Fruit fly (Drosophila melanogaster) whole organism, prepupa: ENCODE data around the gene Bx.

Source experiments
- Blimp-1 ChIP-seq: fragments of 200-800 bp; sonication (Bioruptor generic); optimal IDR thresholded peaks from 3 replicates; lab custom pipeline; 2017; ENCODE audit warnings: missing biosample characterization, missing genetic modification characterization, mild to moderate bottlenecking, moderate library complexity, missing genetic modification reagents
- CG10631 ChIP-seq: fragments of 200-800 bp; sonication (Bioruptor generic); optimal IDR thresholded peaks from 2 replicates; lab custom pipeline; 2016; ENCODE audit warnings: missing biosample characterization, missing genetic modification characterization
- CG10669 ChIP-seq: fragments of 200-800 bp; sonication (Bioruptor generic); optimal IDR thresholded peaks from 3 replicates; lab custom pipeline; 2018; ENCODE audit warnings: missing biosample characterization, mild to moderate bottlenecking, missing genetic modification characterization, moderate library complexity
- CG11294 ChIP-seq: fragments of 200-800 bp; sonication (Bioruptor generic); IDR thresholded peaks from 2 replicates; pipeline ENCODE4 v1.3.6; 2022; ENCODE audit warnings: missing biosample characterization, missing genetic modification characterization
- CG11762 ChIP-seq: fragments of 200-800 bp; sonication (Bioruptor generic); optimal IDR thresholded peaks from 3 replicates; lab custom pipeline; 2016; ENCODE audit warnings: missing biosample characterization, missing genetic modification characterization; ENCODE audit not compliant: insufficient read depth
- CG11902 ChIP-seq: fragments of 200-800 bp; sonication (Bioruptor generic); optimal IDR thresholded peaks from 3 replicates; lab custom pipeline; 2016; ENCODE audit warnings: missing biosample characterization, missing genetic modification characterization
- CG15336 ChIP-seq: fragments of 200-800 bp; sonication (Bioruptor generic); IDR thresholded peaks from 2 replicates; pipeline ENCODE4 v1.3.6; 2022; ENCODE audit warnings: missing biosample characterization, missing genetic modification characterization
- CG1621 ChIP-seq: fragments of 200-800 bp; sonication (Bioruptor generic); optimal IDR thresholded peaks from 3 replicates; lab custom pipeline; 2018; ENCODE audit warnings: missing biosample characterization, mild to moderate bottlenecking, missing genetic modification characterization
- CG16779 ChIP-seq: fragments of 200-800 bp; sonication (Bioruptor generic); optimal IDR thresholded peaks from 3 replicates; lab custom pipeline; 2017; ENCODE audit warnings: missing biosample characterization, mild to moderate bottlenecking, missing genetic modification characterization
- CG31627 ChIP-seq: fragments of 200-800 bp; sonication (Bioruptor generic); optimal IDR thresholded peaks from 3 replicates; lab custom pipeline; 2016; ENCODE audit warnings: missing biosample characterization, missing genetic modification characterization
- CG34406 ChIP-seq: fragments of 200-800 bp; sonication (Bioruptor generic); optimal IDR thresholded peaks from 3 replicates; lab custom pipeline; 2016; ENCODE audit warnings: missing biosample characterization, missing genetic modification characterization
- CG3919 ChIP-seq: fragments of 200-800 bp; sonication (Bioruptor generic); optimal IDR thresholded peaks from 3 replicates; lab custom pipeline; 2016; ENCODE audit warnings: missing biosample characterization, missing genetic modification characterization
- CG4318 ChIP-seq: fragments of 200-800 bp; sonication (Bioruptor generic); optimal IDR thresholded peaks from 3 replicates; lab custom pipeline; 2017; ENCODE audit warnings: missing biosample characterization, mild to moderate bottlenecking, missing genetic modification characterization
- CG6163 ChIP-seq: fragments of 200-800 bp; sonication (Bioruptor generic); IDR thresholded peaks from 3 replicates; pipeline ENCODE4 v1.3.6; 2022; ENCODE audit warnings: missing biosample characterization, missing genetic modification characterization
- CG6276 ChIP-seq: fragments of 200-800 bp; sonication (Bioruptor generic); optimal IDR thresholded peaks from 2 replicates; lab custom pipeline; 2017; ENCODE audit warnings: missing biosample characterization, mild to moderate bottlenecking, missing genetic modification characterization
- CG6792 ChIP-seq: fragments of 200-800 bp; sonication (Bioruptor generic); optimal IDR thresholded peaks from 3 replicates; lab custom pipeline; 2016; ENCODE audit warnings: missing biosample characterization, missing genetic modification characterization
- CG6808 ChIP-seq: fragments of 200-800 bp; sonication (Bioruptor generic); optimal IDR thresholded peaks from 3 replicates; lab custom pipeline; 2017; ENCODE audit warnings: missing biosample characterization, missing genetic modification characterization, mild to moderate bottlenecking, moderate library complexity, missing genetic modification reagents
- CG7368 ChIP-seq: fragments of 200-800 bp; sonication (Bioruptor generic); optimal IDR thresholded peaks from 3 replicates; lab custom pipeline; 2016; ENCODE audit warnings: missing biosample characterization, missing genetic modification characterization
- CG8319 ChIP-seq: fragments of 200-800 bp; sonication (Bioruptor generic); optimal IDR thresholded peaks from 3 replicates; lab custom pipeline; 2016; ENCODE audit warnings: missing biosample characterization, missing genetic modification characterization
- CG8632 ChIP-seq: fragments of 200-800 bp; sonication (Bioruptor generic); optimal IDR thresholded peaks from 3 replicates; lab custom pipeline; 2016; ENCODE audit warnings: missing biosample characterization, missing genetic modification characterization
- CG9139 ChIP-seq: fragments of 200-800 bp; sonication (Bioruptor generic); optimal IDR thresholded peaks from 3 replicates; lab custom pipeline; 2017; ENCODE audit warnings: missing biosample characterization, mild to moderate bottlenecking, missing genetic modification characterization
- Eip75B ChIP-seq: fragments of 200-800 bp; sonication (Bioruptor generic); optimal IDR thresholded peaks from 3 replicates; lab custom pipeline; 2016; ENCODE audit warnings: missing biosample characterization, missing genetic modification characterization
- Eip93F ChIP-seq: fragments of 200-800 bp; sonication (Bioruptor generic); optimal IDR thresholded peaks from 2 replicates; lab custom pipeline; 2016; ENCODE audit warnings: missing biosample characterization, mild to moderate bottlenecking, missing genetic modification characterization
- Ets21C ChIP-seq: fragments of 200-800 bp; sonication (Bioruptor generic); optimal IDR thresholded peaks from 3 replicates; lab custom pipeline; 2016; ENCODE audit warnings: missing biosample characterization, missing genetic modification characterization
- Ets96B ChIP-seq: fragments of 200-800 bp; optimal IDR thresholded peaks from 2 replicates; lab custom pipeline; 2019; ENCODE audit warnings: missing biosample characterization, mild to moderate bottlenecking, missing genetic modification characterization, moderate library complexity
- Gug ChIP-seq: fragments of 200-800 bp; sonication (Bioruptor generic); IDR thresholded peaks from 2 replicates; pipeline ENCODE4 v1.3.6; 2022; ENCODE audit warnings: missing biosample characterization, missing genetic modification characterization
- Hr38 ChIP-seq: sonication (Bioruptor generic); optimal IDR thresholded peaks from 2 replicates; lab custom pipeline; 2016; ENCODE audit warnings: missing biosample characterization, missing genetic modification characterization
- Hr39 ChIP-seq: fragments of 200-800 bp; sonication (Bioruptor generic); optimal IDR thresholded peaks from 2 replicates; lab custom pipeline; 2016; ENCODE audit warnings: missing biosample characterization, missing genetic modification characterization
- Hr4 ChIP-seq: fragments of 200-800 bp; sonication (Bioruptor generic); optimal IDR thresholded peaks from 3 replicates; lab custom pipeline; 2016; ENCODE audit warnings: missing biosample characterization, missing genetic modification characterization
- Lpt ChIP-seq: fragments of 200-800 bp; sonication (Bioruptor generic); optimal IDR thresholded peaks from 3 replicates; lab custom pipeline; 2016; ENCODE audit warnings: missing biosample characterization, missing genetic modification characterization
- Met ChIP-seq: fragments of 200-800 bp; sonication (Bioruptor generic); optimal IDR thresholded peaks from 3 replicates; lab custom pipeline; 2016; ENCODE audit warnings: missing biosample characterization, missing genetic modification characterization
- OdsH ChIP-seq: fragments of 200-800 bp; sonication (Bioruptor generic); optimal IDR thresholded peaks from 3 replicates; lab custom pipeline; 2016; ENCODE audit warnings: missing biosample characterization, missing genetic modification characterization
- Smox ChIP-seq: fragments of 200-800 bp; sonication (Bioruptor generic); optimal IDR thresholded peaks from 3 replicates; lab custom pipeline; 2016; ENCODE audit warnings: missing biosample characterization, missing genetic modification characterization
- Sox102F ChIP-seq: fragments of 200-800 bp; sonication (Bioruptor generic); optimal IDR thresholded peaks from 2 replicates; lab custom pipeline; 2016; ENCODE audit warnings: missing biosample characterization, mild to moderate bottlenecking, missing genetic modification characterization
- Sox14 ChIP-seq: fragments of 200-800 bp; sonication (Bioruptor generic); optimal IDR thresholded peaks from 3 replicates; lab custom pipeline; 2016; ENCODE audit warnings: missing biosample characterization, missing genetic modification characterization
- Sox15 ChIP-seq: fragments of 200-800 bp; sonication (Bioruptor generic); optimal IDR thresholded peaks from 3 replicates; lab custom pipeline; 2016; ENCODE audit warnings: missing biosample characterization, missing genetic modification characterization
- achi ChIP-seq: fragments of 200-800 bp; sonication (Bioruptor generic); optimal IDR thresholded peaks from 3 replicates; lab custom pipeline; 2016; ENCODE audit warnings: missing biosample characterization, missing genetic modification characterization
- acj6 ChIP-seq: fragments of 200-800 bp; sonication (Bioruptor generic); optimal IDR thresholded peaks from 3 replicates; lab custom pipeline; 2016; ENCODE audit warnings: missing biosample characterization, missing genetic modification characterization
- cyc ChIP-seq: fragments of 200-800 bp; sonication (Bioruptor generic); optimal IDR thresholded peaks from 3 replicates; lab custom pipeline; 2016; ENCODE audit warnings: missing biosample characterization, missing genetic modification characterization
- dac ChIP-seq: fragments of 200-800 bp; sonication (Bioruptor generic); optimal IDR thresholded peaks from 2 replicates; lab custom pipeline; 2017; ENCODE audit warnings: missing biosample characterization, mild to moderate bottlenecking, missing genetic modification characterization
- dsx ChIP-seq: fragments of 200-800 bp; optimal IDR thresholded peaks from 3 replicates; lab custom pipeline; 2019; ENCODE audit warnings: missing biosample characterization, mild to moderate bottlenecking, missing genetic modification characterization, moderate library complexity; ENCODE audit not compliant: poor library complexity, severe bottlenecking
- eg ChIP-seq: fragments of 200-800 bp; sonication (Bioruptor generic); IDR thresholded peaks from 3 replicates; pipeline ENCODE4 v1.3.6; 2022; ENCODE audit warnings: missing biosample characterization, missing genetic modification characterization
- esn ChIP-seq: fragments of 200-800 bp; sonication (Bioruptor generic); optimal IDR thresholded peaks from 2 replicates; lab custom pipeline; 2016; ENCODE audit warnings: missing biosample characterization, mild to moderate bottlenecking, missing genetic modification characterization, moderate library complexity
- fd59A ChIP-seq: fragments of 200-800 bp; sonication (Bioruptor generic); optimal IDR thresholded peaks from 2 replicates; lab custom pipeline; 2017; ENCODE audit warnings: missing biosample characterization, mild to moderate bottlenecking, missing genetic modification characterization, missing genetic modification reagents
- fd85E ChIP-seq: fragments of 200-800 bp; sonication (Bioruptor generic); optimal IDR thresholded peaks from 3 replicates; lab custom pipeline; 2016; ENCODE audit warnings: missing biosample characterization, missing genetic modification characterization
- fkh ChIP-seq: fragments of 200-800 bp; sonication (Bioruptor generic); optimal IDR thresholded peaks from 3 replicates; lab custom pipeline; 2017; ENCODE audit warnings: missing biosample characterization, mild to moderate bottlenecking, missing genetic modification characterization, moderate library complexity
- lz ChIP-seq: fragments of 200-800 bp; sonication (Bioruptor generic); optimal IDR thresholded peaks from 3 replicates; lab custom pipeline; 2016; ENCODE audit warnings: missing biosample characterization, missing genetic modification characterization
- pdm3 ChIP-seq: fragments of 200-800 bp; sonication (Bioruptor generic); optimal IDR thresholded peaks from 3 replicates; lab custom pipeline; 2016; ENCODE audit warnings: missing biosample characterization, missing genetic modification characterization
- salr ChIP-seq, 2 experiments: fragments of 200-800 bp; sonication (Bioruptor generic); optimal IDR thresholded peaks; 3 replicates each; lab custom pipeline; 2016 to 2018; ENCODE audit warnings: missing biosample characterization in 2 of 2, missing genetic modification characterization in 2 of 2, mild to moderate bottlenecking in 1 of 2
- ss ChIP-seq, 2 experiments: fragments of 200-800 bp; sonication (Bioruptor generic); optimal IDR thresholded peaks; 2 replicates in 1 of 2; 3 replicates in 1 of 2; lab custom pipeline; 2017 to 2018; ENCODE audit warnings: mild to moderate bottlenecking in 2 of 2, missing biosample characterization in 2 of 2, missing genetic modification characterization in 2 of 2, moderate library complexity in 1 of 2
- svp ChIP-seq: fragments of 200-800 bp; sonication (Bioruptor generic); peaks from one replicate; lab custom pipeline; 2016; ENCODE audit warnings: missing biosample characterization, missing genetic modification characterization
- topi ChIP-seq: fragments of 200-800 bp; sonication (Bioruptor generic); optimal IDR thresholded peaks from 3 replicates; lab custom pipeline; 2016; ENCODE audit warnings: missing biosample characterization, missing genetic modification characterization
- vri ChIP-seq: fragments of 200-800 bp; sonication (Bioruptor generic); optimal IDR thresholded peaks from 3 replicates; lab custom pipeline; 2016; ENCODE audit warnings: missing biosample characterization, mild to moderate bottlenecking, missing genetic modification characterization

Gene Bx

DNA sequence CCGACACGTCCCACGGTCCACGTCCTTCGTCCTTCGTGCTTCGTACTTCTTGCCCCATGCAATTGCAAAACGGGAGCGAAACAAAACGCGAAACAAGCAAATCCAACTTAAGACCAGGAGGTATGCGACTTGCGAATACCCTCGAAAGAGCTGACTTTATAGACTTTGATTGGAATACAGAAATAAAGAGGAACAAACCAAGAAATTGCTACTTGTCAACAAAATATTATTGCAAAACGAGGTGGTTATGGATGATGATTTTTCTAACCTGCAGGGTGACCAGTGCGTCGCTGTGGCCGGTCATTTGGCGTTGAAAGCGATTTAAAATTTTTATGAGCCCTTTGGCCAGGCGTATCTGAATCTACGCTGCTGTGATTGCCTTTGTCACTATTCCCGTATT is 98.2 kb downstream of the Bx start:
- TF ChIP-seq cyc (GFP tag; lab: Kevin White, UChicago) (peak; percentile 50), fd59A (GFP tag; lab: Kevin White, UChicago) (no peak), esn (GFP tag; lab: Kevin White, UChicago) (no peak), Sox102F (peak; percentile 29), Eip93F (GFP tag; lab: Kevin White, UChicago) (no peak), salr (GFP tag; optimal IDR thresholded peaks at IDR 0.05; lab: Kevin White, UChicago) (no peak), ss (GFP tag; optimal IDR thresholded peaks at IDR 0.05; lab: Kevin White, UChicago) (no peak), CG6808 (GFP tag; lab: Kevin White, UChicago) (peak; percentile 12), CG1621 (peak; percentile 13), fkh (GFP tag; lab: Kevin White, UChicago) (no peak), CG8319 (GFP tag; lab: Kevin White, UChicago) (no peak), CG11294 (no peak), CG10669 (peak; percentile 46), CG10631 (GFP tag; lab: Kevin White, UChicago) (peak; percentile 22), dac (GFP tag; lab: Kevin White, UChicago) (no peak), CG8632 (no peak), dsx (GFP tag; lab: Kevin White, UChicago) (no peak), Lpt (GFP tag; lab: Kevin White, UChicago) (no peak), Smox (GFP tag; lab: Kevin White, UChicago) (peak; percentile 31), vri (GFP tag; lab: Kevin White, UChicago) (no peak), CG7368 (GFP tag; lab: Kevin White, UChicago) (no peak), Hr4 (GFP tag; lab: Kevin White, UChicago) (peak; percentile 10), CG11762 (GFP tag; lab: Kevin White, UChicago) (no peak), CG15336 (GFP tag; lab: Robert Waterston, UW) (no peak), CG3919 (GFP tag; lab: Kevin White, UChicago) (peak; percentile 22), Sox14 (GFP tag; lab: Kevin White, UChicago) (no peak), CG16779 (no peak), Sox15 (peak; percentile 0), achi (GFP tag; lab: Kevin White, UChicago) (peak; percentile 20), CG6276 (no peak), lz (GFP tag; lab: Kevin White, UChicago) (peak; percentile 42), CG6163 (GFP tag; lab: Robert Waterston, UW) (peak; percentile 48; the same call in 1 of the 3 replicates), acj6 (GFP tag; lab: Kevin White, UChicago) (peak; percentile 38), Gug (GFP tag; lab: Robert Waterston, UW) (no peak), Met (peak; percentile 44), fd85E (GFP tag; lab: Kevin White, UChicago) (no peak), CG4318 (GFP tag; lab: Kevin White, UChicago) (no peak), CG31627 (GFP tag; lab: Kevin White, UChicago) (peak; percentile 49), OdsH (GFP tag; lab: Kevin White, UChicago) (peak; percentile 22), CG9139 (GFP tag; lab: Kevin White, UChicago) (no peak), CG6792 (GFP tag; lab: Kevin White, UChicago) (peak; percentile 27), topi (GFP tag; lab: Kevin White, UChicago) (no peak), CG34406 (no peak), Eip75B (peak; percentile 19), eg (GFP tag; lab: Robert Waterston, UW) (no peak), CG11902 (peak; percentile 26), Ets21C (GFP tag; lab: Kevin White, UChicago) (peak; percentile 27), Blimp-1 (GFP tag; lab: Kevin White, UChicago) (no peak), svp (GFP tag; lab: Kevin White, UChicago) (peak; percentile 64), pdm3 (GFP tag; lab: Kevin White, UChicago) (peak; percentile 34), Hr39 (GFP tag; lab: Kevin White, UChicago) (peak; percentile 49), Hr38 (GFP tag; lab: Kevin White, UChicago) (no peak), Ets96B (tag; lab: Kevin White, UChicago) (peak; percentile 36)
